Worm (Caenorhabditis elegans) whole organism, early embryonic: Measurements from ENCODE around the gene mut-7.

ENCODE experiments used
- B0310.2 ChIP-seq: sonication (generic microtip); optimal IDR thresholded peaks from 2 replicates; lab custom pipeline; 2016; ENCODE audit warnings: mild to moderate bottlenecking, missing genetic modification characterization, missing compliant biosample characterization
- F13C5.2 ChIP-seq: sonication (generic microtip); optimal IDR thresholded peaks from 2 replicates; lab custom pipeline; 2017; ENCODE audit warnings: mild to moderate bottlenecking, missing genetic modification characterization, inconsistent platforms, missing compliant biosample characterization
- aly-1 ChIP-seq: sonication (generic microtip); optimal IDR thresholded peaks from 2 replicates; lab custom pipeline; 2016; ENCODE audit warnings: missing genetic modification characterization, missing compliant biosample characterization
- ama-1 ChIP-seq: fragments of 150-350 bp; optimal IDR thresholded peaks from 2 replicates; lab custom pipeline; 2014
- ceh-13 ChIP-seq: fragments of 200-800 bp; sonication (Bioruptor generic); optimal IDR thresholded peaks from 2 replicates; lab custom pipeline; 2018; ENCODE audit warnings: mild to moderate bottlenecking, missing genetic modification characterization, missing compliant biosample characterization
- ceh-36 ChIP-seq: sonication (generic microtip); optimal IDR thresholded peaks from 2 replicates; lab custom pipeline; 2016; ENCODE audit warnings: missing genetic modification characterization, inconsistent platforms, missing compliant biosample characterization
- ets-7 ChIP-seq: sonication (generic microtip); optimal IDR thresholded peaks from 2 replicates; lab custom pipeline; 2016; ENCODE audit warnings: missing genotype, missing genetic modification characterization, missing compliant biosample characterization
- flt-1 ChIP-seq: fragments of 200-800 bp; sonication (Bioruptor generic); IDR thresholded peaks from 2 replicates; pipeline ENCODE4 v1.3.6; 2022; ENCODE audit warnings: missing genetic modification characterization, missing compliant biosample characterization
- hmbx-1 ChIP-seq: sonication (generic microtip); optimal IDR thresholded peaks from 2 replicates; lab custom pipeline; 2016; ENCODE audit warnings: mild to moderate bottlenecking, missing genetic modification characterization, missing compliant biosample characterization
- hmg-4 ChIP-seq: fragments of 200-800 bp; sonication (Bioruptor generic); optimal IDR thresholded peaks from 2 replicates; lab custom pipeline; 2018; ENCODE audit warnings: mild to moderate bottlenecking, missing genetic modification characterization, missing compliant biosample characterization
- hnd-1 ChIP-seq: sonication (generic microtip); optimal IDR thresholded peaks from 2 replicates; lab custom pipeline; 2016; ENCODE audit warnings: missing genetic modification characterization, missing compliant biosample characterization
- pes-1 ChIP-seq: fragments of 200-800 bp; sonication (Bioruptor generic); IDR thresholded peaks from 2 replicates; pipeline ENCODE4 v1.3.6; 2022; ENCODE audit warnings: missing genetic modification reagents, missing genetic modification characterization, missing compliant biosample characterization
- scrt-1 ChIP-seq: fragments of 200-800 bp; sonication (Bioruptor generic); IDR thresholded peaks from 2 replicates; pipeline ENCODE4 v1.3.6; 2022; ENCODE audit warnings: missing genetic modification characterization, missing compliant biosample characterization
- sea-1 ChIP-seq: fragments of 200-800 bp; sonication (Bioruptor generic); conservative IDR thresholded peaks from 2 replicates; pipeline ENCODE4 v1.3.6; 2022; ENCODE audit warnings: missing genetic modification characterization, missing compliant biosample characterization
- tbx-11 ChIP-seq: fragments of 200-800 bp; sonication (Bioruptor generic); IDR thresholded peaks from 2 replicates; pipeline ENCODE4 v1.3.6; 2022; ENCODE audit warnings: missing genetic modification characterization, missing compliant biosample characterization
- tbx-37 ChIP-seq: fragments of 200-800 bp; sonication (Bioruptor generic); conservative IDR thresholded peaks from 2 replicates; pipeline ENCODE4 v1.3.6; 2022; ENCODE audit warnings: missing genetic modification reagents, missing genetic modification characterization, missing compliant biosample characterization
- tra-4 ChIP-seq: sonication (generic microtip); optimal IDR thresholded peaks from 2 replicates; lab custom pipeline; 2017; ENCODE audit warnings: missing genetic modification characterization, missing compliant biosample characterization

Gene mut-7

ce11 chrIII:9542280-9542679 lies at the start of gene mut-7:
mut-7 (minus strand) TSS chrIII:9542380.
- TF ChIP-seq B0310.2: no peak
- no peak for TF ChIP-seq ceh-13 (GFP tag; lab: Kevin White, UChicago)
- no peak for TF ChIP-seq ets-7 (tag; lab: Kevin White, UChicago)
- TF ChIP-seq tbx-11 (GFP tag; lab: Robert Waterston, UW): no peak
- TF ChIP-seq ama-1 (lab: Kevin White, UChicago): no peak
- no peak for TF ChIP-seq ceh-36
- TF ChIP-seq hmg-4 (GFP tag; lab: Kevin White, UChicago): no peak
- TF ChIP-seq F13C5.2 (tag; lab: Kevin White, UChicago): no peak
- no peak for TF ChIP-seq sea-1 (GFP tag; lab: Robert Waterston, UW)
- TF ChIP-seq tbx-37: no peak
- no peak for TF ChIP-seq flt-1
- no peak for TF ChIP-seq pes-1 (GFP tag; lab: Robert Waterston, UW)
- TF ChIP-seq hmbx-1 (tag; lab: Kevin White, UChicago): no peak
- TF ChIP-seq aly-1: no peak
- no peak for TF ChIP-seq tra-4 (tag; lab: Kevin White, UChicago)
- TF ChIP-seq scrt-1 (GFP tag; lab: Robert Waterston, UW): no peak

ce11 chrIII:9590212-9590611 lies 48.0 kb upstream of the mut-7 start:
- TF ChIP-seq tra-4 (tag; lab: Kevin White, UChicago) (no peak), hnd-1 (tag; lab: Kevin White, UChicago) (no peak), ceh-36 (no peak), F13C5.2 (tag; lab: Kevin White, UChicago) (no peak), pes-1 (GFP tag; lab: Robert Waterston, UW) (no peak), aly-1 (no peak), sea-1 (GFP tag; lab: Robert Waterston, UW) (no peak), hmg-4 (GFP tag; lab: Kevin White, UChicago) (no peak), tbx-37 (no peak), ama-1 (lab: Kevin White, UChicago) (no peak), flt-1 (no peak), hmbx-1 (tag; lab: Kevin White, UChicago) (no peak), tbx-11 (GFP tag; lab: Robert Waterston, UW) (no peak), ceh-13 (GFP tag; lab: Kevin White, UChicago) (no peak), ets-7 (tag; lab: Kevin White, UChicago) (no peak)

- no peak for TF ChIP-seq hmbx-1 (tag; lab: Kevin White, UChicago)
- TF ChIP-seq ceh-36: no peak
- no peak for TF ChIP-seq scrt-1 (GFP tag; lab: Robert Waterston, UW)
- no peak for TF ChIP-seq B0310.2
- no peak for TF ChIP-seq hmg-4 (GFP tag; lab: Kevin White, UChicago)
- no peak for TF ChIP-seq ceh-13 (GFP tag; lab: Kevin White, UChicago)
- TF ChIP-seq tbx-37: no peak
- TF ChIP-seq aly-1: no peak
- no peak for TF ChIP-seq tbx-11 (GFP tag; lab: Robert Waterston, UW)
- no peak for TF ChIP-seq pes-1 (GFP tag; lab: Robert Waterston, UW)
- no peak for TF ChIP-seq hnd-1 (tag; lab: Kevin White, UChicago)
These were observed 43.1 kb upstream of the mut-7 start for ce11 chrIII:9585314-9585713.

- no peak for TF ChIP-seq sea-1 (GFP tag; lab: Robert Waterston, UW)
- TF ChIP-seq B0310.2: no peak
- TF ChIP-seq ceh-13 (GFP tag; lab: Kevin White, UChicago): no peak
- TF ChIP-seq hmg-4 (GFP tag; lab: Kevin White, UChicago): no peak
- TF ChIP-seq hnd-1 (tag; lab: Kevin White, UChicago): no peak
- no peak for TF ChIP-seq tbx-11 (GFP tag; lab: Robert Waterston, UW)
- TF ChIP-seq F13C5.2 (tag; lab: Kevin White, UChicago): no peak
- TF ChIP-seq ceh-36: no peak
These were observed 41.0 kb upstream of the mut-7 start for ce11 chrIII:9583224-9583623.

ce11 chrIII:9582240-9582639 lies 40.1 kb upstream of the mut-7 start, which contains the start of gene C48B4.3:
C48B4.3 (minus strand) TSS chrIII:9582388.
- TF ChIP-seq ceh-36 (no peak), tra-4 (tag; lab: Kevin White, UChicago) (no peak), hmbx-1 (tag; lab: Kevin White, UChicago) (no peak), ama-1 (lab: Kevin White, UChicago) (no peak), hmg-4 (GFP tag; lab: Kevin White, UChicago) (no peak), pes-1 (GFP tag; lab: Robert Waterston, UW) (no peak), B0310.2 (no peak)

ce11 chrIII:9580039-9580891 lies 38.1 kb upstream of the mut-7 start, which contains the start of gene ced-7:
ced-7 (minus strand) TSS chrIII:9580089.
- TF ChIP-seq scrt-1 (GFP tag; lab: Robert Waterston, UW) (no peak), hmg-4 (GFP tag; lab: Kevin White, UChicago) (no peak), flt-1 (no peak), B0310.2 (no peak), F13C5.2 (tag; lab: Kevin White, UChicago) (no peak), ets-7 (tag; lab: Kevin White, UChicago) (no peak), ceh-36 (no peak), ceh-13 (GFP tag; lab: Kevin White, UChicago) (no peak), pes-1 (GFP tag; lab: Robert Waterston, UW) (no peak), hnd-1 (tag; lab: Kevin White, UChicago) (no peak), tra-4 (tag; lab: Kevin White, UChicago) (no peak), aly-1 (no peak)

- no peak for TF ChIP-seq tbx-37
- TF ChIP-seq hmbx-1 (tag; lab: Kevin White, UChicago): no peak
- no peak for TF ChIP-seq F13C5.2 (tag; lab: Kevin White, UChicago)
- TF ChIP-seq hmg-4 (GFP tag; lab: Kevin White, UChicago): no peak
- no peak for TF ChIP-seq B0310.2
- no peak for TF ChIP-seq pes-1 (GFP tag; lab: Robert Waterston, UW)
- TF ChIP-seq ceh-13 (GFP tag; lab: Kevin White, UChicago): no peak
- no peak for TF ChIP-seq scrt-1 (GFP tag; lab: Robert Waterston, UW)
These were observed 28.7 kb upstream of the mut-7 start for ce11 chrIII:9570869-9571268.
